Worm (Caenorhabditis elegans) whole organism, L3 larva: ENCODE measurements around the gene srab-22.

Source experiments
- nhr-76 ChIP-seq: fragments of 150-350 bp; sonication (generic microtip); optimal IDR thresholded peaks from 5 replicates; lab custom pipeline; 2014; ENCODE audit warnings: missing biosample characterization, missing genetic modification characterization

Gene srab-22

ce11 chrV:3476228-3476627 is 50.1 kb downstream of the srab-22 start:
- TF ChIP-seq nhr-76 (tag; lab: Kevin White, UChicago) = no peak
